Fruit fly (Drosophila melanogaster) whole organism, embryonic: ENCODE measurements around the gene Cpr64Ab.

Source experiments
- Asciz ChIP-seq: fragments of 200-800 bp; sonication (Bioruptor generic); optimal IDR thresholded peaks from 2 replicates; lab custom pipeline; 2017; ENCODE audit warnings: missing biosample characterization, mild to moderate bottlenecking, missing genetic modification characterization, missing genetic modification reagents
- Blimp-1 ChIP-seq: fragments of 200-800 bp; sonication (Bioruptor generic); optimal IDR thresholded peaks from 3 replicates; lab custom pipeline; 2018; ENCODE audit warnings: missing biosample characterization, missing genetic modification characterization, mild to moderate bottlenecking, moderate library complexity, missing genetic modification reagents
- CG1024 ChIP-seq: fragments of 200-800 bp; sonication (Bioruptor generic); IDR thresholded peaks from 2 replicates; pipeline ENCODE4 v1.3.6; 2022; ENCODE audit warnings: missing biosample characterization, missing genetic modification characterization
- CG10366 ChIP-seq: fragments of 200-800 bp; sonication (Bioruptor generic); IDR thresholded peaks from 2 replicates; pipeline ENCODE4 v1.3.6; 2022; ENCODE audit warnings: missing biosample characterization, missing genetic modification characterization
- CG11560 ChIP-seq: fragments of 200-800 bp; sonication (Bioruptor generic); IDR thresholded peaks from 3 replicates; pipeline ENCODE4 v1.3.6; 2022; ENCODE audit warnings: missing biosample characterization, missing genetic modification characterization
- CG11723 ChIP-seq: fragments of 200-800 bp; sonication (Bioruptor generic); optimal IDR thresholded peaks from 2 replicates; lab custom pipeline; 2017; ENCODE audit warnings: missing biosample characterization, mild to moderate bottlenecking, missing genetic modification characterization
- CG13296 ChIP-seq: fragments of 200-800 bp; sonication (Bioruptor generic); optimal IDR thresholded peaks from 3 replicates; lab custom pipeline; 2018; ENCODE audit warnings: missing biosample characterization, mild to moderate bottlenecking, missing genetic modification characterization
- CG13624 ChIP-seq: fragments of 200-800 bp; sonication (Bioruptor generic); optimal IDR thresholded peaks from 2 replicates; lab custom pipeline; 2016; ENCODE audit warnings: missing biosample characterization, missing genetic modification characterization
- CG15696 ChIP-seq: fragments of 200-800 bp; sonication (Bioruptor generic); optimal IDR thresholded peaks from 2 replicates; lab custom pipeline; 2019; ENCODE audit warnings: missing biosample characterization, mild to moderate bottlenecking, missing genetic modification characterization, moderate library complexity
- CG1603 ChIP-seq: fragments of 200-800 bp; sonication (Bioruptor generic); optimal IDR thresholded peaks from 2 replicates; lab custom pipeline; 2019; ENCODE audit warnings: missing biosample characterization, mild to moderate bottlenecking, missing genetic modification characterization, moderate library complexity
- CG16815 ChIP-seq: fragments of 200-800 bp; sonication (Bioruptor generic); optimal IDR thresholded peaks from 3 replicates; lab custom pipeline; 2017; ENCODE audit warnings: missing biosample characterization, mild to moderate bottlenecking, missing genetic modification characterization
- CG18599 ChIP-seq: fragments of 200-800 bp; sonication (Bioruptor generic); optimal IDR thresholded peaks from 3 replicates; lab custom pipeline; 2017; ENCODE audit warnings: missing biosample characterization, missing genetic modification characterization, mild to moderate bottlenecking, moderate library complexity, missing genetic modification reagents
- CG2202 ChIP-seq: fragments of 200-800 bp; sonication (Bioruptor generic); optimal IDR thresholded peaks from 2 replicates; lab custom pipeline; 2018; ENCODE audit warnings: missing biosample characterization, mild to moderate bottlenecking, missing genetic modification characterization
- CG4328 ChIP-seq: fragments of 200-800 bp; sonication (Bioruptor generic); optimal IDR thresholded peaks from 3 replicates; lab custom pipeline; 2017; ENCODE audit warnings: missing biosample characterization, missing genetic modification reagents, missing genetic modification characterization
- CG4854 ChIP-seq: fragments of 200-800 bp; sonication (Bioruptor generic); optimal IDR thresholded peaks from 2 replicates; lab custom pipeline; 2016; ENCODE audit warnings: missing biosample characterization, missing genetic modification characterization, inconsistent platforms
- CG7372 ChIP-seq: fragments of 200-800 bp; sonication (Bioruptor generic); IDR thresholded peaks from 2 replicates; pipeline ENCODE4 v1.3.6; 2022; ENCODE audit warnings: missing biosample characterization, missing genetic modification characterization
- CG8281 ChIP-seq: fragments of 200-800 bp; sonication (Bioruptor generic); optimal IDR thresholded peaks from 2 replicates; lab custom pipeline; 2018; ENCODE audit warnings: missing biosample characterization, mild to moderate bottlenecking, missing genetic modification characterization, moderate library complexity
- CG8944 ChIP-seq: fragments of 200-800 bp; sonication (Bioruptor generic); optimal IDR thresholded peaks from 3 replicates; lab custom pipeline; 2016; ENCODE audit warnings: missing biosample characterization, missing genetic modification characterization
- CG9215 ChIP-seq: fragments of 200-800 bp; sonication (Bioruptor generic); IDR thresholded peaks from 2 replicates; pipeline ENCODE4 v1.3.6; 2022; ENCODE audit warnings: missing biosample characterization, missing genetic modification characterization
- CG9876 ChIP-seq: fragments of 200-800 bp; sonication (Bioruptor generic); optimal IDR thresholded peaks from 2 replicates; lab custom pipeline; 2016; ENCODE audit warnings: missing biosample characterization, missing genetic modification characterization
- D ChIP-seq, 2 experiments: fragments of 200-800 bp in 1 of 2; fragments of >200 bp in 1 of 2; sonication (Bioruptor generic) in 1 of 2; optimal IDR thresholded peaks; 2 replicates in 1 of 2; 3 replicates in 1 of 2; lab custom pipeline; 2017; ENCODE audit warnings: mild to moderate bottlenecking in 1 of 2, missing biosample characterization in 1 of 2, missing genetic modification characterization in 1 of 2, missing genetic modification reagents in 1 of 2
- Dfd ChIP-seq, 2 experiments: fragments of >200 bp; optimal IDR thresholded peaks; 2 replicates each; lab custom pipeline; 2017; ENCODE audit warnings: missing biosample characterization in 2 of 2, missing genetic modification characterization in 2 of 2
- E2f2 ChIP-seq: fragments of 200-800 bp; sonication (Bioruptor generic); IDR thresholded peaks from 2 replicates; pipeline ENCODE4 v1.3.6; 2022; ENCODE audit warnings: missing biosample characterization, missing genetic modification characterization
- Ets65A ChIP-seq: fragments of 200-800 bp; sonication (Bioruptor generic); peaks from one replicate; lab custom pipeline; 2016; ENCODE audit warnings: missing biosample characterization, missing genetic modification characterization
- Lim3 ChIP-seq: fragments of 200-800 bp; sonication (Bioruptor generic); IDR thresholded peaks from 2 replicates; pipeline ENCODE4 v1.3.6; 2022; ENCODE audit warnings: missing biosample characterization, missing genetic modification characterization
- NC2β ChIP-seq: fragments of 200-800 bp; sonication (Bioruptor generic); optimal IDR thresholded peaks from 2 replicates; lab custom pipeline; 2016; ENCODE audit warnings: missing biosample characterization, missing genetic modification characterization
- NK7.1 ChIP-seq: fragments of 200-800 bp; sonication (Bioruptor generic); optimal IDR thresholded peaks from 3 replicates; lab custom pipeline; 2016; ENCODE audit warnings: missing biosample characterization, missing genetic modification characterization
- Neu2 ChIP-seq: fragments of 200-800 bp; sonication (Bioruptor generic); optimal IDR thresholded peaks from 3 replicates; lab custom pipeline; 2016; ENCODE audit warnings: missing biosample characterization, missing genetic modification characterization, borderline replicate concordance
- Side ChIP-seq: fragments of 200-800 bp; sonication (Bioruptor generic); optimal IDR thresholded peaks from 2 replicates; lab custom pipeline; 2016; ENCODE audit warnings: missing biosample characterization, missing genetic modification characterization
- Sry-β ChIP-seq: fragments of 200-800 bp; sonication (Bioruptor generic); optimal IDR thresholded peaks from 2 replicates; lab custom pipeline; 2018; ENCODE audit warnings: missing biosample characterization, mild to moderate bottlenecking, missing genetic modification characterization, moderate library complexity
- Xbp1 ChIP-seq: fragments of 200-800 bp; sonication (Bioruptor generic); optimal IDR thresholded peaks from 3 replicates; lab custom pipeline; 2016; ENCODE audit warnings: missing biosample characterization, mild to moderate bottlenecking, missing genetic modification characterization
- ab ChIP-seq: fragments of 200-800 bp; sonication (Bioruptor generic); optimal IDR thresholded peaks from 2 replicates; lab custom pipeline; 2016; ENCODE audit warnings: missing biosample characterization, missing genetic modification characterization
- ase ChIP-seq: fragments of 200-800 bp; sonication (Bioruptor generic); IDR thresholded peaks from 3 replicates; pipeline ENCODE4 v1.3.6; 2022; ENCODE audit warnings: missing biosample characterization, missing genetic modification characterization
- cad ChIP-seq: fragments of >200 bp; optimal IDR thresholded peaks from 2 replicates; lab custom pipeline; 2017; ENCODE audit warnings: missing biosample characterization, missing genetic modification characterization
- dm ChIP-seq: fragments of 200-800 bp; sonication (Bioruptor generic); optimal IDR thresholded peaks from 3 replicates; lab custom pipeline; 2016; ENCODE audit warnings: missing biosample characterization, missing genetic modification characterization
- hb ChIP-seq: fragments of 200-800 bp; sonication (Bioruptor generic); IDR thresholded peaks from 3 replicates; pipeline ENCODE4 v1.3.6; 2022; ENCODE audit warnings: missing biosample characterization, missing genetic modification characterization; ENCODE audit not compliant: partially characterized antibody
- insv ChIP-seq, 2 experiments: fragments of 200-800 bp; sonication (Bioruptor generic); optimal IDR thresholded peaks; 3 replicates each; lab custom pipeline; 2016 to 2018; ENCODE audit warnings: missing biosample characterization in 2 of 2, missing genetic modification characterization in 2 of 2
- inv ChIP-seq: fragments of 200-800 bp; sonication (Bioruptor generic); IDR thresholded peaks from 2 replicates; pipeline ENCODE4 v1.3.6; 2022; ENCODE audit warnings: missing biosample characterization, missing genetic modification characterization; ENCODE audit not compliant: partially characterized antibody
- kah ChIP-seq: fragments of 200-800 bp; sonication (Bioruptor generic); optimal IDR thresholded peaks from 2 replicates; lab custom pipeline; 2018; ENCODE audit warnings: missing biosample characterization, mild to moderate bottlenecking, missing genetic modification characterization
- lilli ChIP-seq: fragments of 200-800 bp; sonication (Bioruptor generic); optimal IDR thresholded peaks from 3 replicates; lab custom pipeline; 2016; ENCODE audit warnings: missing biosample characterization, missing genetic modification characterization
- oc ChIP-seq: fragments of 200-800 bp; sonication (Bioruptor generic); optimal IDR thresholded peaks from 2 replicates; lab custom pipeline; 2018; ENCODE audit warnings: missing biosample characterization, mild to moderate bottlenecking, missing genetic modification characterization, moderate library complexity
- psq ChIP-seq: fragments of 200-800 bp; sonication (Bioruptor generic); optimal IDR thresholded peaks from 2 replicates; lab custom pipeline; 2017; ENCODE audit warnings: missing biosample characterization, missing genetic modification characterization
- pum ChIP-seq: fragments of 200-800 bp; sonication (Bioruptor generic); optimal IDR thresholded peaks from 2 replicates; lab custom pipeline; 2016; ENCODE audit warnings: missing biosample characterization, missing genetic modification characterization
- schlank ChIP-seq: fragments of 200-800 bp; sonication (Bioruptor generic); optimal IDR thresholded peaks from 2 replicates; lab custom pipeline; 2018; ENCODE audit warnings: missing biosample characterization, mild to moderate bottlenecking, missing genetic modification characterization
- seq ChIP-seq: fragments of 200-800 bp; sonication (Bioruptor generic); IDR thresholded peaks from 2 replicates; pipeline ENCODE4 v1.3.6; 2022; ENCODE audit warnings: missing biosample characterization, missing genetic modification characterization
- tll ChIP-seq, 2 experiments: fragments of 200-800 bp in 1 of 2; fragments of >200 bp in 1 of 2; sonication (Bioruptor generic) in 1 of 2; optimal IDR thresholded peaks; 2 replicates each; lab custom pipeline; 2017 to 2019; ENCODE audit warnings: missing biosample characterization in 2 of 2, missing genetic modification characterization in 2 of 2, mild to moderate bottlenecking in 1 of 2, moderate library complexity in 1 of 2
- tna ChIP-seq: fragments of 200-800 bp; sonication (Bioruptor generic); IDR thresholded peaks from 2 replicates; pipeline ENCODE4 v1.3.6; 2022; ENCODE audit warnings: missing biosample characterization, missing genetic modification characterization; ENCODE audit not compliant: partially characterized antibody
- twi ChIP-seq: fragments of 200-800 bp; optimal IDR thresholded peaks from 2 replicates; lab custom pipeline; 2019; ENCODE audit warnings: missing biosample characterization, mild to moderate bottlenecking, missing genetic modification characterization, moderate library complexity
- vnd ChIP-seq: fragments of 200-800 bp; sonication (Bioruptor generic); IDR thresholded peaks from 3 replicates; pipeline ENCODE4 v1.3.6; 2022; ENCODE audit warnings: missing biosample characterization, missing genetic modification characterization; ENCODE audit not compliant: partially characterized antibody

Cpr64Ab gene

DNA sequence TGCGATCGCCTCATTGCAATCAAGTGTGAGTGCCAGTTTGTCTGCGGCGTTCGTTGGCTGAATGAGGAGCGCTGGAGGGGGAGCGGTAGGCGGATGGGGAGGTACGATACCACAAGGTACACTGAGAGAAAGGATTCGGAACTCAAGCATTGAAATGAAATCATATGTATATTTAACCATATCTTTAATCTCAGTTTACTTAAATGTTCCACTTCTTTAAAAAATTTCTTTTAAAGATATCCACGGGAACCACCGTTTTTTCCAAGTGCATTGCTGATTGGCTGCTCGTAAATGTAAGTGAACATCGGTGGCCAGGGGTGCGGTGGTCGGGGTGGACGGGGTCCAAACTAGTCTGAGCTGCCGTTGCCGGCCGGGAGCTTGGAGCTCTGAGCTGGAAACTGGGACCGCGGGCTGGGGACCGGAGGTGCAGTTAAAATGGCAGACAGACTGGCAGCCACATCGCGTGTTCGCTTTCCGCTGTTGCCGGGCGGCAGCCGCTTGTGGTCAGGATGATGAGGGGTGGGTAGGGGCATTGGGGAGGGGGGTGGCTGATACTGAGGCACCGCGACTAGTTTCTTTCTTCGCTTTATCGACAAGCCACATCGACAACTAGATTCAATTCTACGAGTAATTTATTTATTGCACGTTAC, 17.0 kb upstream of the Cpr64Ab start (continued):
- peak; percentile 95 for TF ChIP-seq CG1024
- TF ChIP-seq CG4328 (GFP tag; lab: Kevin White, UChicago) = peak; percentile 94
- TF ChIP-seq Dfd (GFP tag; optimal IDR thresholded peaks at IDR 0.05; lab: Kevin White, UChicago) = no peak
- peak; percentile 94 for TF ChIP-seq Side (GFP tag; lab: Kevin White, UChicago)
- TF ChIP-seq schlank (tag; lab: Kevin White, UChicago) = peak; percentile 71
- TF ChIP-seq E2f2 (GFP tag; lab: Robert Waterston, UW) = peak; percentile 79
- TF ChIP-seq Blimp-1 (GFP tag; lab: Kevin White, UChicago) = peak; percentile 97
- peak; percentile 96 for TF ChIP-seq Lim3 (GFP tag; lab: Robert Waterston, UW)
- TF ChIP-seq dm (GFP tag; lab: Kevin White, UChicago) = peak; percentile 90
- peak; percentile 99 for TF ChIP-seq Ets65A
- peak; percentile 96 for TF ChIP-seq pum (GFP tag; lab: Kevin White, UChicago)
- peak; percentile 92 for TF ChIP-seq psq (GFP tag; lab: Kevin White, UChicago)
- TF ChIP-seq CG8944 (GFP tag; lab: Kevin White, UChicago) = peak; percentile 93
- peak; percentile 87 for TF ChIP-seq CG4854 (GFP tag; lab: Kevin White, UChicago)
- no peak for TF ChIP-seq vnd
- TF ChIP-seq tll (GFP tag; optimal IDR thresholded peaks at IDR 0.05; lab: Kevin White, UChicago) = peak in 1 of 2 experiments; percentile 19
- TF ChIP-seq CG11723 (GFP tag; lab: Kevin White, UChicago) = peak; percentile 96
- TF ChIP-seq CG10366 (GFP tag; lab: Robert Waterston, UW) = peak; percentile 98
- peak; percentile 93 for TF ChIP-seq CG18599 (GFP tag; lab: Kevin White, UChicago)
- TF ChIP-seq oc (tag; lab: Kevin White, UChicago) = peak; percentile 97
- peak; percentile 96 for TF ChIP-seq CG2202
- no peak for TF ChIP-seq tna
- no peak for TF ChIP-seq hb (GFP tag; lab: Robert Waterston, UW)
- peak; percentile 82 for TF ChIP-seq CG13296 (GFP tag; lab: Kevin White, UChicago)
- TF ChIP-seq kah (GFP tag; lab: Kevin White, UChicago) = peak; percentile 96
- TF ChIP-seq NC2β = peak; percentile 93
- TF ChIP-seq CG7372 (GFP tag; lab: Robert Waterston, UW) = peak; percentile 92
- TF ChIP-seq lilli (GFP tag; lab: Kevin White, UChicago) = peak; percentile 88
- TF ChIP-seq CG13624 = peak; percentile 90
- peak; percentile 87 for TF ChIP-seq CG15696 (tag; lab: Kevin White, UChicago)
- TF ChIP-seq Asciz (GFP tag; lab: Kevin White, UChicago) = peak; percentile 95
- TF ChIP-seq cad (GFP tag; lab: Kevin White, UChicago) = no peak
- peak; percentile 95 for TF ChIP-seq seq
- peak; percentile 94 for TF ChIP-seq twi (tag; lab: Kevin White, UChicago)
- TF ChIP-seq CG9876 (GFP tag; lab: Kevin White, UChicago) = peak; percentile 85
- TF ChIP-seq inv (GFP tag; lab: Robert Waterston, UW) = no peak
- TF ChIP-seq Neu2 (GFP tag; lab: Kevin White, UChicago) = peak; percentile 23
- peak; percentile 94 for TF ChIP-seq NK7.1 (GFP tag; lab: Kevin White, UChicago)
- TF ChIP-seq Xbp1 (GFP tag; lab: Kevin White, UChicago) = peak; percentile 97
- peak; percentile 83 for TF ChIP-seq CG9215 (GFP tag; lab: Robert Waterston, UW)
- TF ChIP-seq CG11560 (tag; lab: Robert Waterston, UW) = peak; percentile 80
- peak; percentile 98 for TF ChIP-seq CG1603 (tag; lab: Kevin White, UChicago)
- TF ChIP-seq insv (GFP tag; optimal IDR thresholded peaks at IDR 0.05; lab: Kevin White, UChicago) = peak; percentile 32 to 62
- TF ChIP-seq CG8281 (tag; lab: Kevin White, UChicago) = peak; percentile 78
- TF ChIP-seq D (optimal IDR thresholded peaks at IDR 0.05; lab: Kevin White, UChicago) = no peak
- TF ChIP-seq D (GFP tag; optimal IDR thresholded peaks at IDR 0.05; lab: Kevin White, UChicago) = peak; percentile 97
- TF ChIP-seq CG16815 (GFP tag; lab: Kevin White, UChicago) = peak; percentile 90
- peak; percentile 88 for TF ChIP-seq ab (GFP tag; lab: Kevin White, UChicago)
- TF ChIP-seq Sry-β = peak; percentile 57
- TF ChIP-seq ase = peak; percentile 97
